Worm (Caenorhabditis elegans) whole organism, early embryonic: ENCODE results near the gene F44E2.8.

Experiments
- B0310.2 ChIP-seq: sonication (generic microtip); optimal IDR thresholded peaks from 2 replicates; lab custom pipeline; 2016; ENCODE audit warnings: mild to moderate bottlenecking, missing genetic modification characterization, missing compliant biosample characterization
- F13C5.2 ChIP-seq: sonication (generic microtip); optimal IDR thresholded peaks from 2 replicates; lab custom pipeline; 2017; ENCODE audit warnings: mild to moderate bottlenecking, missing genetic modification characterization, inconsistent platforms, missing compliant biosample characterization
- aly-1 ChIP-seq: sonication (generic microtip); optimal IDR thresholded peaks from 2 replicates; lab custom pipeline; 2016; ENCODE audit warnings: missing genetic modification characterization, missing compliant biosample characterization
- ama-1 ChIP-seq: fragments of 150-350 bp; optimal IDR thresholded peaks from 2 replicates; lab custom pipeline; 2014
- ceh-13 ChIP-seq: fragments of 200-800 bp; sonication (Bioruptor generic); optimal IDR thresholded peaks from 2 replicates; lab custom pipeline; 2018; ENCODE audit warnings: mild to moderate bottlenecking, missing genetic modification characterization, missing compliant biosample characterization
- ceh-36 ChIP-seq: sonication (generic microtip); optimal IDR thresholded peaks from 2 replicates; lab custom pipeline; 2016; ENCODE audit warnings: missing genetic modification characterization, inconsistent platforms, missing compliant biosample characterization
- ets-7 ChIP-seq: sonication (generic microtip); optimal IDR thresholded peaks from 2 replicates; lab custom pipeline; 2016; ENCODE audit warnings: missing genotype, missing genetic modification characterization, missing compliant biosample characterization
- flt-1 ChIP-seq: fragments of 200-800 bp; sonication (Bioruptor generic); IDR thresholded peaks from 2 replicates; pipeline ENCODE4 v1.3.6; 2022; ENCODE audit warnings: missing genetic modification characterization, missing compliant biosample characterization
- hmbx-1 ChIP-seq: sonication (generic microtip); optimal IDR thresholded peaks from 2 replicates; lab custom pipeline; 2016; ENCODE audit warnings: mild to moderate bottlenecking, missing genetic modification characterization, missing compliant biosample characterization
- hmg-4 ChIP-seq: fragments of 200-800 bp; sonication (Bioruptor generic); optimal IDR thresholded peaks from 2 replicates; lab custom pipeline; 2018; ENCODE audit warnings: mild to moderate bottlenecking, missing genetic modification characterization, missing compliant biosample characterization
- hnd-1 ChIP-seq: sonication (generic microtip); optimal IDR thresholded peaks from 2 replicates; lab custom pipeline; 2016; ENCODE audit warnings: missing genetic modification characterization, missing compliant biosample characterization
- pes-1 ChIP-seq: fragments of 200-800 bp; sonication (Bioruptor generic); IDR thresholded peaks from 2 replicates; pipeline ENCODE4 v1.3.6; 2022; ENCODE audit warnings: missing genetic modification reagents, missing genetic modification characterization, missing compliant biosample characterization
- scrt-1 ChIP-seq: fragments of 200-800 bp; sonication (Bioruptor generic); IDR thresholded peaks from 2 replicates; pipeline ENCODE4 v1.3.6; 2022; ENCODE audit warnings: missing genetic modification characterization, missing compliant biosample characterization
- sea-1 ChIP-seq: fragments of 200-800 bp; sonication (Bioruptor generic); conservative IDR thresholded peaks from 2 replicates; pipeline ENCODE4 v1.3.6; 2022; ENCODE audit warnings: missing genetic modification characterization, missing compliant biosample characterization
- tbx-11 ChIP-seq: fragments of 200-800 bp; sonication (Bioruptor generic); IDR thresholded peaks from 2 replicates; pipeline ENCODE4 v1.3.6; 2022; ENCODE audit warnings: missing genetic modification characterization, missing compliant biosample characterization
- tbx-37 ChIP-seq: fragments of 200-800 bp; sonication (Bioruptor generic); conservative IDR thresholded peaks from 2 replicates; pipeline ENCODE4 v1.3.6; 2022; ENCODE audit warnings: missing genetic modification reagents, missing genetic modification characterization, missing compliant biosample characterization
- tra-4 ChIP-seq: sonication (generic microtip); optimal IDR thresholded peaks from 2 replicates; lab custom pipeline; 2017; ENCODE audit warnings: missing genetic modification characterization, missing compliant biosample characterization

The F44E2.8 gene

DNA sequence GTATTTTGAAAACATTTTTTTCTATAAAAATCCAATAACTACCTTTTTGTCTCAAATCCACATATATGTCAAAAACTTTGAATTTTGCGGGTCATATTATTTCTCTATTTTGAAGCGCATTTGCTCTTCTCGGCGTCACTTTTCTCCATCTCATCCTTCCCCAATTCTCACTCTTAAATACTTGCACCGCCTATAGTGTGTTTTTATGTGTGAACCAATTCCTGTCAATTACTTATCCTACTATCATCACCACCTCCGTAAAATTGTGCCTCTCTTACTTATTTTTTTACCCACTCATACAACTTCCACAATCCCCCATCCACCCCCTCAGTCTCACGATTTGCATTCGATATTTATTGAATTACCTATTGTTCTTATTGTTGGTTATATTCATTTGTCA lies 43.9 kb downstream of the F44E2.8 start:
- no peak for TF ChIP-seq ets-7
- no peak for TF ChIP-seq sea-1
- no peak for TF ChIP-seq ama-1
- no peak for TF ChIP-seq ceh-36 (tag; lab: Kevin White, UChicago)
- TF ChIP-seq scrt-1 (GFP tag; lab: Robert Waterston, UW): no peak
- no peak for TF ChIP-seq tbx-37 (GFP tag; lab: Robert Waterston, UW)
- no peak for TF ChIP-seq hmg-4 (GFP tag; lab: Kevin White, UChicago)

DNA sequence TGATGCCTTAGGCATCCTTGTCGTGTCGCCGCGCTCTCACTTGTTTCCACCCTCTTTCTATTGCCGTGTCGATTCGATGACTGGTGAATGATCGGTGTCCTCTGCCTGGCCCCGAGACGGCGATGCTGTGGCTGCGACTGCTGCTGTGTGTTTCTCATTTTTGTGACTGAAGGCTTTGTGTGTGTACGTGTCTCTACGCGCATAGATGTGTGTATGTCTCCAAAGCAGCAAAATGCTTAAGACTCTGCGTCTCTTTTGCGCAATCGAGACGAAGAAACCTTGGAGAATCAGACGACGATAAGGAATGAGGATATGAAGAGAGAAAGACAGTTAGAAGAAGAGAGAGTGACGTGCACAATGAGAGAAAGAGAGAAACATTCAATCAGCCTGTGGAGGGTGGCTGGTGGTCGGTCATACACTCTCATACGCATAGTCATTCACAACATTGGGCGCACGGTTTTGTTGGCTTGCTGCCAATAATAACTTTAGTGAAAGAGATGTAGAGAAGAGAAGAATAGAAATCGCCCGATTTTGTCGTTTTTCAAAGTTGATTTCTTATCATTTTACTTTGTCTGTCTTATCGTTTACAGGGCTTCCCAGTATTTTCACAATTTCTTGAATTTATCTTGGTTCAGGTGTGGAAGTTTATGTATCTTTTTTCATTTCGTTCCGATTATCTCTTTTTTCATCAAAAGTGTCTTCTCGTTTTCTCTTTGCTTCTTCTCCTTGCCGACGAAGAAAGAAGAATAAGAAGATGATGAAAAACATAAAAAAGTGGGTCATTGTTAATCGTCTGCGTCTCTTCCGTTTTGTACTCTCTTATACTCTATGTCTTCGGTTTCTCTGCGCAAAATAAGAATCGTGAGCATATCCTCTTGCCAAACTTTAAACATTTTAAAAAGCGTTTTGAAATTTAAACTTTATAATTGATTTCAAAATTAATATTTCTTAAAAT lies 47.5 kb downstream of the F44E2.8 start:
- TF ChIP-seq hmbx-1 (tag; lab: Kevin White, UChicago) (no peak), scrt-1 (GFP tag; lab: Robert Waterston, UW) (0 out of 2 replicates have a peak, but pooled peaks have one; percentile 15), aly-1 (peak; percentile 56), F13C5.2 (tag; lab: Kevin White, UChicago) (no peak), flt-1 (GFP tag; lab: Robert Waterston, UW) (peak; percentile 51), hnd-1 (tag; lab: Kevin White, UChicago) (no peak), hmg-4 (GFP tag; lab: Kevin White, UChicago) (peak; percentile 85), B0310.2 (tag; lab: Kevin White, UChicago) (no peak), ceh-13 (GFP tag; lab: Kevin White, UChicago) (no peak), pes-1 (GFP tag; lab: Robert Waterston, UW) (peak; percentile 61), tbx-37 (GFP tag; lab: Robert Waterston, UW) (0 out of 2 replicates have a peak, but pooled peaks have one; percentile 23)

DNA sequence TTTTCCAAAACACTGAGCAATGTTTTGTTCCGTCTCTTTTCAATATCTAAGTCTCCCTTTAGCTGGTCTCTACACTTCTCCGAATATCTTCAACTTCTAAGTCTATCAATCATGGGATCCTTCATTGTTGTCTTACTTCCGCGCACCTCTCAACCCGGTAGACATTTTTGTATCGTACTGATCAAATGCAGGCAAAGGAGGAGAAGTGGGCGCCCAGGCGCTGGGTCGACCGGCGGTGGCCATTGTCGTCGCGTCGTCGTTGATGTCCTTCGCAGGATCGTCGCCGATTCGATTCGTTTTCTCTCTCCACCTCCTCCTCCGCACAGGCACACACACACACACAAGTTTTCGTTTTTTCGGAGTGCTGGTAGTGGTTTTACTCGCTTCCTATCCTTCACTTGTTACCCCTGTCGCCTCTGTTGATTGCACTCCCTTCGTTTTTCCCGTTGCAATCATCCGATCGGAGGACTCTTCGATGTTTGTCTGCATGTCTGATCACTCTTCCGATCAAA lies 48.3 kb downstream of the F44E2.8 start:
- TF ChIP-seq hmbx-1 (tag; lab: Kevin White, UChicago) (no peak), sea-1 (peak; percentile 29; the same call in 1 of the 2 replicates), tra-4 (tag; lab: Kevin White, UChicago) (no peak), aly-1 (no peak), tbx-11 (GFP tag; lab: Robert Waterston, UW) (0 out of 2 replicates have a peak, but pooled peaks have one; percentile 22)

DNA sequence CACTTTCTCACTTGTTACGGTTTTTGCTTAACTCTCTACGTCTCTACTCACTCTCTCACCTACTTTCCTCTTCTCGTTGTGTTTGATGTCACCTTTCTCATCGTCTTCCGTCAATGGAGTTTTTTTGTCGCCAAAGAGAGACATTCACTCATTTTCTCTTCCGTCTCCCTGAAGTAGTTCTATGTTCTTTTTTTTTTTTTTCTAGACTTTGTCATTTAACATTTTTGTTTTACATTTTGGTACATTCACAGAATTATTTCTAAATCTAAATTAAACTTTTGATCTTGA lies 48.9 kb downstream of the F44E2.8 start:
- no peak for TF ChIP-seq F13C5.2 (tag; lab: Kevin White, UChicago)
- TF ChIP-seq hmg-4 (GFP tag; lab: Kevin White, UChicago): no peak
- TF ChIP-seq ets-7: no peak
- no peak for TF ChIP-seq tra-4 (tag; lab: Kevin White, UChicago)
- no peak for TF ChIP-seq sea-1
- no peak for TF ChIP-seq hnd-1 (tag; lab: Kevin White, UChicago)
- TF ChIP-seq aly-1: no peak
- TF ChIP-seq hmbx-1 (tag; lab: Kevin White, UChicago): no peak
- no peak for TF ChIP-seq tbx-11 (GFP tag; lab: Robert Waterston, UW)
- TF ChIP-seq scrt-1 (GFP tag; lab: Robert Waterston, UW): no peak
- TF ChIP-seq pes-1 (GFP tag; lab: Robert Waterston, UW): no peak
- no peak for TF ChIP-seq ceh-36 (tag; lab: Kevin White, UChicago)

DNA sequence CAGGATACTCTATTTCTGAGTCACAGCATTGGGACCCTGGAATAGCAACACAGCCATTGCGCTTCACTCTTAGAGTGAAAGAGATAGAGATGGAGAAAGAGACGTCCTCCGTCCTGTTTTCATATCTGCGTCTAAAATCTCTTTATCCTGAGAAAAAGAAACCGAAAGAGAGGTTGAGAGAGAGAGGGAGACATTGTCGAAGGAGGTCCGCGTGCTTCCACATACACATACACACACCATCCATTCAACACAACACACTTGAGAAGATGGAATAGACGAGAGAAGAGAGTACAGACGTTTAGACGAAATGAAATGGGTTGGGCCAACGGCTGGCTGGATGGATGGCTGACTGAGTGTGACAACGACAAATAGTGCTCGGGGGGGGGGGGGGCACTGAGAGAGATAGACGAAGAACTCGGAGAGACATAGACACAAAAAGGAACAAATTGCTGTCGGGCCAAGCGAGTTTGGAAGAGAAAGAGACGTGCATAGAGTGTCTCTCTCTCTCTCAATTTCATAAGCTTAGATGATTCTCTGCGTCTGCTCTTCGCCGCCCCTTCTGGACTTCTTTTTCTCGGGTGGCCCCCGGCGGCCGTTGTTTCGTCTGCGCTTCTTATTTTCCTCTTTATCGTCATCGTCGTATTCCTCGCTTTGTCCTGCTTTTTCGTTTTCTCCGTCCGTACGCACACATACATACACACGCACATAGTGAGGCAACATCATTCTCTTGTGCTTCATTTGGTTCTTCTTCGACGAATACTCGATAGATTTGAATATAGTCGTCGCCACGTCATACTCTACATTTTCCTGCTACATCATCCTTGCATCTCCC lies 49.5 kb downstream of the F44E2.8 start, which contains the start of gene F54F2.6:
TSS of gene F54F2.6 (minus strand) at position 738 of the 832 bp plus-strand sequence.
- TF ChIP-seq F13C5.2 (tag; lab: Kevin White, UChicago): peak; percentile 0
- TF ChIP-seq hmg-4 (GFP tag; lab: Kevin White, UChicago): peak; percentile 63
- no peak for TF ChIP-seq tra-4 (tag; lab: Kevin White, UChicago)
- 0 out of 2 replicates have a peak, but pooled peaks have one; percentile 48 for TF ChIP-seq pes-1 (GFP tag; lab: Robert Waterston, UW)
- TF ChIP-seq flt-1 (GFP tag; lab: Robert Waterston, UW): peak; percentile 0
- TF ChIP-seq sea-1: no peak
- TF ChIP-seq B0310.2 (tag; lab: Kevin White, UChicago): peak; percentile 14
- TF ChIP-seq ceh-13 (GFP tag; lab: Kevin White, UChicago): no peak
